Fruit fly (Drosophila melanogaster) whole organism: ENCODE data around the gene Cyfip.

ENCODE experiments used
- CG8478 ChIP-seq: fragments of >200 bp; optimal IDR thresholded peaks from 2 replicates; lab custom pipeline; 2018; ENCODE audit warnings: inconsistent platforms
- psq ChIP-seq: fragments of >200 bp; optimal IDR thresholded peaks from 2 replicates; lab custom pipeline; 2017

DNA sequence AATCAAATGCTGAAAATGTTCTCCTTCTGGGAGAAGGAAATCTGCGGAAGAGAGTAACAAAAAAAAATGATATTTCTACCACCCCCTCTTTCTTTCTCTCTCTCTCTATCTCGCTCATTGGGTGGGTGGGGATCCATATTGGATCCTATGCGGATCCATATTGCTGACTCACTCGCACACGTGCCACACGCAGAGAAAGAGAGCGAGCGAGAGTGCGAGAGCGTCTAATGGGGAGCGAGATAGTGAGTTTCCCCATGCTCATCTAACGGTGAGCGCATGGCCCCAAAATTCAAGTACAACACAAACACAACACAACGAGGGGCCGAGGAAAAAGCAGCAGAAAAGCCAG is 46.4 kb upstream of the Cyfip start:
- TF ChIP-seq CG8478 (lab: Kevin White, UChicago) (no peak), psq (lab: Kevin White, UChicago) (no peak)
